Worm (Caenorhabditis elegans): ENCODE results near the gene glb-10.

The glb-10 gene

ce11 chrII:6263685-6264084 lies 45.4 kb downstream of the glb-10 start, which contains the start of gene F13H8.3:
TSS of gene F13H8.3 (plus strand) at chrII:6263985.
- TF ChIP-seq him-1 (tag; optimal IDR thresholded peaks at IDR 0.05) (no peak), W03F9.2 (tag; optimal IDR thresholded peaks at IDR 0.05) (no peak), dao-5 (tag; optimal IDR thresholded peaks at IDR 0.05) (no peak)

ce11 chrII:6262222-6262621 lies 46.9 kb downstream of the glb-10 start, which contains the start of gene F13H8.12:
TSS of gene F13H8.12 (plus strand) at chrII:6262522.
- no peak for TF ChIP-seq W03F9.2 (tag; optimal IDR thresholded peaks at IDR 0.05)
- TF ChIP-seq dao-5 (tag; optimal IDR thresholded peaks at IDR 0.05): no peak
- TF ChIP-seq him-1 (tag; optimal IDR thresholded peaks at IDR 0.05): no peak

- TF ChIP-seq dao-5 (tag; optimal IDR thresholded peaks at IDR 0.05) (no peak), him-1 (tag; optimal IDR thresholded peaks at IDR 0.05) (no peak), W03F9.2 (tag; optimal IDR thresholded peaks at IDR 0.05) (no peak)
These were observed 48.4 kb downstream of the glb-10 start, which contains the start of gene nmgp-1 for ce11 chrII:6260684-6261083. TSS of gene nmgp-1 (plus strand) at chrII:6260857.

ce11 chrII:6259867-6260266 lies 49.2 kb downstream of the glb-10 start, which contains the start of gene F13H8.11:
TSS of gene F13H8.11 (minus strand) at chrII:6260021.
- no peak for TF ChIP-seq dao-5 (tag; optimal IDR thresholded peaks at IDR 0.05)
- TF ChIP-seq him-1 (tag; optimal IDR thresholded peaks at IDR 0.05): no peak
- TF ChIP-seq W03F9.2 (tag; optimal IDR thresholded peaks at IDR 0.05): no peak
